Fruit fly (Drosophila melanogaster) whole organism, adult: ENCODE results near the gene Polr3E.

ENCODE experiments used
- CG11617 ChIP-seq: fragments of 200-800 bp; sonication (Bioruptor generic); optimal IDR thresholded peaks from 2 replicates; lab custom pipeline; 2017; ENCODE audit warnings: mild to moderate bottlenecking, missing biosample characterization, missing genetic modification reagents, missing genetic modification characterization
- CG12768 ChIP-seq: fragments of 200-800 bp; sonication (Bioruptor generic); optimal IDR thresholded peaks from 2 replicates; lab custom pipeline; 2017; ENCODE audit warnings: missing biosample characterization, missing genetic modification characterization, mild to moderate bottlenecking, moderate library complexity, missing genetic modification reagents
- CG14711 ChIP-seq: fragments of 200-800 bp; sonication (Bioruptor generic); optimal IDR thresholded peaks from 2 replicates; lab custom pipeline; 2018; ENCODE audit warnings: missing biosample characterization, mild to moderate bottlenecking, missing genetic modification characterization, moderate library complexity
- CG1620 ChIP-seq: fragments of 200-800 bp; sonication (Bioruptor generic); optimal IDR thresholded peaks from 2 replicates; lab custom pipeline; 2016; ENCODE audit warnings: missing biosample characterization, missing genetic modification characterization
- CG33017 ChIP-seq: fragments of 200-800 bp; sonication (Bioruptor generic); optimal IDR thresholded peaks from 2 replicates; lab custom pipeline; 2018; ENCODE audit warnings: missing biosample characterization, mild to moderate bottlenecking, missing genetic modification characterization, moderate library complexity
- CG5204 ChIP-seq: fragments of 200-800 bp; sonication (Bioruptor generic); optimal IDR thresholded peaks from 2 replicates; lab custom pipeline; 2016; ENCODE audit warnings: missing biosample characterization, missing genetic modification characterization
- CG7045 ChIP-seq: fragments of 200-800 bp; sonication (Bioruptor generic); optimal IDR thresholded peaks from 2 replicates; lab custom pipeline; 2017; ENCODE audit warnings: missing biosample characterization, mild to moderate bottlenecking, missing genetic modification characterization
- CG7101 ChIP-seq: fragments of 200-800 bp; sonication (Bioruptor generic); optimal IDR thresholded peaks from 2 replicates; lab custom pipeline; 2018; ENCODE audit warnings: missing biosample characterization, mild to moderate bottlenecking, missing genetic modification characterization, moderate library complexity
- Clk ChIP-seq: fragments of 200-800 bp; sonication (Bioruptor generic); optimal IDR thresholded peaks from 2 replicates; lab custom pipeline; 2017; ENCODE audit warnings: missing biosample characterization, missing genetic modification characterization
- Crg-1 ChIP-seq: fragments of 200-800 bp; sonication (Bioruptor generic); optimal IDR thresholded peaks from 2 replicates; lab custom pipeline; 2016; ENCODE audit warnings: missing biosample characterization, missing genetic modification characterization
- Hr96 ChIP-seq: fragments of 200-800 bp; sonication (Bioruptor generic); optimal IDR thresholded peaks from 2 replicates; lab custom pipeline; 2016; ENCODE audit warnings: missing biosample characterization, missing genetic modification characterization
- Mnt ChIP-seq: fragments of 200-800 bp; sonication (Bioruptor generic); optimal IDR thresholded peaks from 2 replicates; lab custom pipeline; 2016; ENCODE audit warnings: missing biosample characterization, mild to moderate bottlenecking, missing genetic modification characterization
- bab1 ChIP-seq: fragments of 200-800 bp; sonication (Bioruptor generic); optimal IDR thresholded peaks from 3 replicates; lab custom pipeline; 2019; ENCODE audit warnings: missing biosample characterization, mild to moderate bottlenecking, missing genetic modification characterization, moderate library complexity
- cic ChIP-seq: fragments of 200-800 bp; sonication (Bioruptor generic); optimal IDR thresholded peaks from 2 replicates; lab custom pipeline; 2017; ENCODE audit warnings: missing biosample characterization, mild to moderate bottlenecking, missing genetic modification characterization, moderate library complexity
- cnc ChIP-seq, 2 experiments: fragments of >200 bp; optimal IDR thresholded peaks; 2 replicates each; lab custom pipeline; 2017
- kay ChIP-seq: fragments of 200-800 bp; sonication (Bioruptor generic); peaks from one replicate; lab custom pipeline; 2016; ENCODE audit warnings: missing biosample characterization, missing genetic modification characterization, borderline replicate concordance
- ovo ChIP-seq: fragments of 200-800 bp; sonication (Bioruptor generic); optimal IDR thresholded peaks from 2 replicates; lab custom pipeline; 2016; ENCODE audit warnings: missing biosample characterization, missing genetic modification characterization
- pad ChIP-seq: fragments of 200-800 bp; sonication (Bioruptor generic); optimal IDR thresholded peaks from 3 replicates; lab custom pipeline; 2017; ENCODE audit warnings: missing biosample characterization, missing genetic modification characterization, mild to moderate bottlenecking, moderate library complexity, missing genetic modification reagents
- tj ChIP-seq: fragments of 200-800 bp; sonication (Bioruptor generic); optimal IDR thresholded peaks from 3 replicates; lab custom pipeline; 2017; ENCODE audit warnings: missing biosample characterization, mild to moderate bottlenecking, missing genetic modification characterization, moderate library complexity
- toe ChIP-seq: fragments of 200-800 bp; sonication (Bioruptor generic); optimal IDR thresholded peaks from 2 replicates; lab custom pipeline; 2016; ENCODE audit warnings: missing biosample characterization, missing genetic modification characterization

The Polr3E gene

DNA sequence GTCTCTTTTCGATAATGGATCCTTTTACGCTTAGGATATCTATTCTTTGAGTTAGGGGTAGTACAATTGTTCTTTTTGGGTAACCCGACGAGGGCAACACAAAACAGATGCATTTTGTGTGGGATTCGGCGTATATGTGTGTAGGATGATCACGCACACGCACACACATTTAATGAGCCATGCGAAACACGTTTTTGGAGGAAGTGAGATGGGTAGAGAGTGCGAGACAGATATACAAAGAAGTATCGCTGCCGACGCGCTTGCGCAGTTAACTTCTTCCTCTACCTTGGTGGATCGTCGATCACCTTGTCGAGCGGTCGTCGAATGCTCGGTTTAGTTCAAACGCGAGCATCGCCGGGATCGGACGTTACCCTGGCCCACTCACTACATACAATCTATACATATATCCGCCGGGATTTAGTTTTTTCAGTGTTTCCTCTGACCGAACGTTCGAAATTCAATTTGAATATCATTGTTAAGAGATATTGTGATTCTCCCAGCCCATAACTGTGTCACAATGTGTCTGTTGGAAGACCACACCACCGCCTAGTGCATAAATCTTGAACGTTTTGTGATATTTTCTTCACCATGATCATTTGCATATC, 36.0 kb downstream of the Polr3E start:
- TF ChIP-seq cic (GFP tag; lab: Kevin White, UChicago) (no peak), pad (GFP tag; lab: Kevin White, UChicago) (no peak), cnc (optimal IDR thresholded peaks at IDR 0.05; lab: Kevin White, UChicago) (no peak), toe (GFP tag; lab: Kevin White, UChicago) (no peak), CG33017 (no peak), Hr96 (GFP tag; lab: Kevin White, UChicago) (no peak), CG7101 (tag; lab: Kevin White, UChicago) (no peak), ovo (GFP tag; lab: Kevin White, UChicago) (no peak), Crg-1 (no peak), Clk (GFP tag; lab: Kevin White, UChicago) (no peak), tj (GFP tag; lab: Kevin White, UChicago) (no peak), bab1 (no peak), CG1620 (GFP tag; lab: Kevin White, UChicago) (no peak), CG5204 (GFP tag; lab: Kevin White, UChicago) (no peak), Mnt (GFP tag; lab: Kevin White, UChicago) (no peak), kay (GFP tag; lab: Kevin White, UChicago) (no peak), CG11617 (no peak), CG12768 (GFP tag; lab: Kevin White, UChicago) (no peak), CG14711 (tag; lab: Kevin White, UChicago) (no peak), CG7045 (GFP tag; lab: Kevin White, UChicago) (no peak)

DNA sequence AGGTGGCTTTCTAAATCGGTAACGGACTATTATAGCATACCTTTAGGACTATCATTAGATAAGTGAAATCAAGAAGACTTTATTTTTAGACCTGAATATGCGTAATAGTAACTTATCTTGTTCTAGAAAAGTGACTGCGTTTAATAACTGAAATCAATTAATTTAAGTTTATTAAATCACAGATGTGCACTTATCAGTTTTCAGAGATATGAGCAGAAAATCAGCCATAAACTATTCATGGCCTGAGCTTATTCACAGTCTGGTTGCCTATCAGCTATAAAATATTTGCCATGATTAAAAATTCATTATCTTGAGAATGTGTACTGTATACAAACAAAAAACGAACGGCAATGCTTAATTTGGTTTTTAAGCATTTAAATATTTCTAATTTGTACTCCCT, 37.8 kb downstream of the Polr3E start:
- TF ChIP-seq Clk (GFP tag; lab: Kevin White, UChicago) (no peak), tj (GFP tag; lab: Kevin White, UChicago) (no peak), CG14711 (tag; lab: Kevin White, UChicago) (no peak), CG12768 (GFP tag; lab: Kevin White, UChicago) (no peak), CG7101 (tag; lab: Kevin White, UChicago) (no peak), Hr96 (GFP tag; lab: Kevin White, UChicago) (no peak), Crg-1 (no peak), Mnt (GFP tag; lab: Kevin White, UChicago) (no peak), cic (GFP tag; lab: Kevin White, UChicago) (no peak), CG1620 (GFP tag; lab: Kevin White, UChicago) (no peak), bab1 (no peak), cnc (optimal IDR thresholded peaks at IDR 0.05; lab: Kevin White, UChicago) (no peak), toe (GFP tag; lab: Kevin White, UChicago) (no peak), kay (GFP tag; lab: Kevin White, UChicago) (no peak), CG5204 (GFP tag; lab: Kevin White, UChicago) (no peak), CG11617 (no peak), pad (GFP tag; lab: Kevin White, UChicago) (no peak), CG33017 (no peak), ovo (GFP tag; lab: Kevin White, UChicago) (no peak)

DNA sequence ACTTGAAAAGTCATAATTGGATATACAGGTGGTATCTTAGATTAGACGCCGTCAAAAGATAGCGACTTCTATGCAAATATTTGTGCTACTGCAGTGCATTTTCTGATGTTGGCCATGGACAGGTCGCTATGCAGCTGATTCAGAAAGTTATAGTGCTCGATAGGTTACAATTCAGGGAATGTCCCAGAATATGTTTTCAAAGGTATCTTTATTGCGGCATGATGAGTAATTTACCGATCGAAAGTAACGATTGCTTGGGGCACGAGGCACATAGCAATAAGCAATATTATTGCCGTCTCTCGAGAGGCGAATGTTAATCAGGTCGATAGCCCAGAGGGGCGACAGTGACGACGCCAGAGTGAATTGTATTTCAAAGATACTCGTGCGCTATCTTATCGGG, 38.4 kb downstream of the Polr3E start:
- peak; percentile 22 for TF ChIP-seq CG11617
- TF ChIP-seq Mnt (GFP tag; lab: Kevin White, UChicago): no peak
- TF ChIP-seq cnc (optimal IDR thresholded peaks at IDR 0.05; lab: Kevin White, UChicago): no peak
- no peak for TF ChIP-seq pad (GFP tag; lab: Kevin White, UChicago)
- TF ChIP-seq Clk (GFP tag; lab: Kevin White, UChicago): no peak
- no peak for TF ChIP-seq tj (GFP tag; lab: Kevin White, UChicago)
- TF ChIP-seq CG12768 (GFP tag; lab: Kevin White, UChicago): peak; percentile 20

DNA sequence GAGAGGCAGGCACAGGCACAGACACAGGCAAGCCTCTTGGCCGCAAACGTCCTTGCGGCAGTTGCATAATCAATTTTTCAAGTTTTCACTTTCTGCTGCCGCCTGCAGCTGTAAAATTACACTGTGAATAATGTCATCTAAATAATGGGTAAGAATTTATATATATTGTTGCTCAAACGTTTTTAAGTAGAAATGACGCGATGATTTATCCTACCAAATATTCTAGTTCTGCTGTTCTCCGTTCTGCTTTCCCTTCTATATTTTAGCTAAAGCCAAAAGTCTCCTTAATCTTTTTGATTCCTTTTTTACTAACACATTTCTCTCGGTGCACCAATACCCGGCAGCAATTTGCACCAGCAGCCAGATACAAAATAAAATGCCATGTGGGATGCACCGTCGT, 48.8 kb downstream of the Polr3E start:
- TF ChIP-seq CG1620 (GFP tag; lab: Kevin White, UChicago) (no peak), toe (GFP tag; lab: Kevin White, UChicago) (peak; percentile 5), kay (GFP tag; lab: Kevin White, UChicago) (no peak), CG5204 (GFP tag; lab: Kevin White, UChicago) (peak; percentile 49), CG12768 (GFP tag; lab: Kevin White, UChicago) (no peak), Crg-1 (no peak), cnc (optimal IDR thresholded peaks at IDR 0.05; lab: Kevin White, UChicago) (no peak), ovo (GFP tag; lab: Kevin White, UChicago) (no peak)
